Worm (Caenorhabditis elegans): Measurements from ENCODE around the gene str-92.

The str-92 gene

ce11 chrV:17676553-17676952 is at the start of gene str-92:
Gene str-92, minus strand, starts transcription at chrV:17676653.
- TF ChIP-seq gmeb-1 (tag; optimal IDR thresholded peaks at IDR 0.05) (no peak), lsy-2 (tag; optimal IDR thresholded peaks at IDR 0.05) (no peak), lin-11 (tag; optimal IDR thresholded peaks at IDR 0.05) (no peak), mab-5 (tag; optimal IDR thresholded peaks at IDR 0.05) (no peak), mdl-1 (tag; optimal IDR thresholded peaks at IDR 0.05) (no peak), ztf-4 (tag; optimal IDR thresholded peaks at IDR 0.05) (no peak), sma-9 (GFP tag; optimal IDR thresholded peaks at IDR 0.05) (no peak), sma-9 (tag; optimal IDR thresholded peaks at IDR 0.05) (no peak), ztf-1 (GFP tag; conservative IDR thresholded peaks at IDR 0.05) (no peak), nhr-129 (tag; optimal IDR thresholded peaks at IDR 0.05) (no peak), alr-1 (tag; optimal IDR thresholded peaks at IDR 0.05) (no peak), sma-3 (GFP tag; optimal IDR thresholded peaks at IDR 0.05) (no peak), skn-1 (tag; optimal IDR thresholded peaks at IDR 0.05) (no peak), peb-1 (tag; optimal IDR thresholded peaks at IDR 0.05) (no peak), nhr-23 (tag; optimal IDR thresholded peaks at IDR 0.05) (no peak)

- TF ChIP-seq ceh-16 (tag; optimal IDR thresholded peaks at IDR 0.05) (no peak), elt-1 (tag; optimal IDR thresholded peaks at IDR 0.05) (no peak), F13H6.1 (tag; optimal IDR thresholded peaks at IDR 0.05) (no peak), zag-1 (tag; optimal IDR thresholded peaks at IDR 0.05) (no peak), nhr-6 (tag; optimal IDR thresholded peaks at IDR 0.05) (no peak), nhr-21 (tag; optimal IDR thresholded peaks at IDR 0.05) (no peak), ztf-4 (tag; optimal IDR thresholded peaks at IDR 0.05) (no peak), ama-1 (optimal IDR thresholded peaks at IDR 0.05) (no peak), lin-39 (tag; optimal IDR thresholded peaks at IDR 0.05) (no peak)
These were observed 48.3 kb upstream of the str-92 start, which contains the start of gene fat-5 for ce11 chrV:17724704-17725103. Gene fat-5, plus strand, starts transcription at chrV:17725004.

- no peak for TF ChIP-seq blmp-1 (tag; optimal IDR thresholded peaks at IDR 0.05; ENCODE audit: insufficient read depth)
- TF ChIP-seq F13H6.1 (tag; optimal IDR thresholded peaks at IDR 0.05), result no peak
- no peak for TF ChIP-seq nhr-25 (tag; optimal IDR thresholded peaks at IDR 0.05)
- TF ChIP-seq ceh-82 (tag; optimal IDR thresholded peaks at IDR 0.05), result no peak
- TF ChIP-seq ztf-1 (GFP tag; conservative IDR thresholded peaks at IDR 0.05), result no peak
These were observed 46.8 kb upstream of the str-92 start for ce11 chrV:17723142-17723781.

DNA sequence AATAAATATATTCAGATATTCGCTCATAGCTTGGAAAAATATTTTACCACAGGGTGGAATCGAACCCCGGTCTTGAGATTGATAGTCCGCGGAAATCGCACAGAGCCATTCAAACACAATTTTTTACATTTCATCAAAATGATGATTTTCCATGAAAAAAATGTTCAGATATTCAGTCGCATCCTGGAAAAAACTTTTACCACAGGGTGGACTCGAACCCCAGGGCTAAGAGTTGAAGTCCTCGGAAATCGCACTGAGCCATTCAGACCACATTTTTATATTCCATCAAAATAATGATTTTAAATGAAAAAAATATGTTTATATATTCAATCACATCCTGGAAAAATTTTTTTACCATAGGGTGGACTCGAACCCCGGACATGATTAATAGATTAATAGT is 46.1 kb upstream of the str-92 start:
- no peak for TF ChIP-seq R02D3.7 (tag; optimal IDR thresholded peaks at IDR 0.05)
- TF ChIP-seq sem-4 (tag; optimal IDR thresholded peaks at IDR 0.05), result no peak
- TF ChIP-seq aly-2 (tag; optimal IDR thresholded peaks at IDR 0.05), result no peak
- no peak for TF ChIP-seq nhr-11 (tag; optimal IDR thresholded peaks at IDR 0.05)
- no peak for TF ChIP-seq nhr-77 (tag; optimal IDR thresholded peaks at IDR 0.05)
- TF ChIP-seq F13H6.1 (tag; optimal IDR thresholded peaks at IDR 0.05), result no peak
- no peak for TF ChIP-seq ZK546.5 (tag; optimal IDR thresholded peaks at IDR 0.05)
- no peak for TF ChIP-seq ztf-11 (tag; optimal IDR thresholded peaks at IDR 0.05)

- TF ChIP-seq ztf-11 (tag; optimal IDR thresholded peaks at IDR 0.05), result no peak
- no peak for TF ChIP-seq sem-4 (tag; optimal IDR thresholded peaks at IDR 0.05)
- no peak for TF ChIP-seq nhr-77 (tag; optimal IDR thresholded peaks at IDR 0.05)
- TF ChIP-seq nhr-21 (tag; optimal IDR thresholded peaks at IDR 0.05), result no peak
- TF ChIP-seq lsy-2 (tag; optimal IDR thresholded peaks at IDR 0.05), result no peak
- TF ChIP-seq peb-1 (tag; optimal IDR thresholded peaks at IDR 0.05), result no peak
- TF ChIP-seq alr-1 (tag; optimal IDR thresholded peaks at IDR 0.05), result no peak
- TF ChIP-seq egl-27 (tag; optimal IDR thresholded peaks at IDR 0.05), result no peak
- no peak for TF ChIP-seq ztf-1 (GFP tag; conservative IDR thresholded peaks at IDR 0.05)
- TF ChIP-seq ztf-4 (tag; optimal IDR thresholded peaks at IDR 0.05), result no peak
- no peak for TF ChIP-seq nhr-6 (tag; optimal IDR thresholded peaks at IDR 0.05)
- peak; percentile 28 for TF ChIP-seq nhr-129 (tag; optimal IDR thresholded peaks at IDR 0.05)
- TF ChIP-seq F13H6.1 (tag; optimal IDR thresholded peaks at IDR 0.05), result no peak
- no peak for TF ChIP-seq nhr-23 (tag; optimal IDR thresholded peaks at IDR 0.05)
- no peak for TF ChIP-seq lin-13 (GFP tag; optimal IDR thresholded peaks at IDR 0.05)
- no peak for TF ChIP-seq unc-55 (GFP tag; optimal IDR thresholded peaks at IDR 0.05)
- TF ChIP-seq R02D3.7 (tag; optimal IDR thresholded peaks at IDR 0.05), result no peak
- peak; percentile 75 for TF ChIP-seq fos-1 (tag; optimal IDR thresholded peaks at IDR 0.05)
- TF ChIP-seq nhr-12 (tag; optimal IDR thresholded peaks at IDR 0.05), result no peak
- TF ChIP-seq nhr-237 (tag; optimal IDR thresholded peaks at IDR 0.05), result no peak
- no peak for TF ChIP-seq zag-1 (tag; optimal IDR thresholded peaks at IDR 0.05)
- TF ChIP-seq sma-3 (GFP tag; optimal IDR thresholded peaks at IDR 0.05), result no peak
- no peak for TF ChIP-seq elt-3 (tag; optimal IDR thresholded peaks at IDR 0.05)
- TF ChIP-seq gmeb-1 (tag; optimal IDR thresholded peaks at IDR 0.05), result peak; percentile 20
- peak; percentile 62 for TF ChIP-seq sma-9 (GFP tag; optimal IDR thresholded peaks at IDR 0.05)
- no peak for TF ChIP-seq sma-9 (tag; optimal IDR thresholded peaks at IDR 0.05)
- TF ChIP-seq mdl-1 (tag; optimal IDR thresholded peaks at IDR 0.05), result no peak
- no peak for TF ChIP-seq skn-1 (tag; optimal IDR thresholded peaks at IDR 0.05)
- TF ChIP-seq ceh-16 (tag; optimal IDR thresholded peaks at IDR 0.05), result no peak
- no peak for TF ChIP-seq mbf-1 (tag; optimal IDR thresholded peaks at IDR 0.05)
- no peak for TF ChIP-seq blmp-1 (tag; optimal IDR thresholded peaks at IDR 0.05; ENCODE audit: insufficient read depth)
- TF ChIP-seq Y55F3AM.14 (GFP tag; optimal IDR thresholded peaks at IDR 0.05), result no peak
- no peak for TF ChIP-seq ama-1 (optimal IDR thresholded peaks at IDR 0.05)
- TF ChIP-seq crh-2 (tag; optimal IDR thresholded peaks at IDR 0.05), result no peak
These were observed 45.3 kb upstream of the str-92 start for ce11 chrV:17721709-17722108.
